Worm (Caenorhabditis elegans) whole organism, L2 larva: ENCODE data around the gene sumv-1.

Source experiments
- ZK546.5 ChIP-seq: sonication (generic microtip); optimal IDR thresholded peaks from 2 replicates; lab custom pipeline; 2017; ENCODE audit warnings: missing biosample characterization, missing genetic modification characterization
- alr-1 ChIP-seq: fragments of 150-350 bp; optimal IDR thresholded peaks from 2 replicates; lab custom pipeline; 2014; ENCODE audit warnings: missing biosample characterization, missing genetic modification characterization
- ama-1 ChIP-seq: fragments of 150-350 bp; optimal IDR thresholded peaks from 2 replicates; lab custom pipeline; 2018; ENCODE audit warnings: inconsistent platforms
- elt-1 ChIP-seq: fragments of 150-350 bp; optimal IDR thresholded peaks from 2 replicates; lab custom pipeline; 2014; ENCODE audit warnings: missing biosample characterization, missing genetic modification characterization
- lin-39 ChIP-seq: fragments of 150-350 bp; optimal IDR thresholded peaks from 2 replicates; lab custom pipeline; 2014; ENCODE audit warnings: missing biosample characterization, missing genetic modification reagents, missing genetic modification characterization
- lsy-2 ChIP-seq, 2 experiments: fragments of 150-350 bp in 1 of 2; sonication (generic microtip) in 1 of 2; optimal IDR thresholded peaks; 2 replicates each; lab custom pipeline; 2014 to 2017; ENCODE audit warnings: missing biosample characterization in 2 of 2, missing genetic modification characterization in 2 of 2
- mdl-1 ChIP-seq, 2 experiments: fragments of 150-350 bp in 1 of 2; sonication (generic microtip) in 1 of 2; optimal IDR thresholded peaks; 2 replicates each; lab custom pipeline; 2017; ENCODE audit warnings: missing biosample characterization in 2 of 2, missing genetic modification characterization in 2 of 2
- nhr-237 ChIP-seq: fragments of 150-350 bp; optimal IDR thresholded peaks from 2 replicates; lab custom pipeline; 2014; ENCODE audit warnings: missing biosample characterization, missing genetic modification characterization
- nhr-25 ChIP-seq: fragments of 150-350 bp; sonication (generic microtip); optimal IDR thresholded peaks from 3 replicates; lab custom pipeline; 2014; ENCODE audit warnings: missing biosample characterization, missing genetic modification characterization
- skn-1 ChIP-seq: sonication (generic microtip); optimal IDR thresholded peaks from 2 replicates; lab custom pipeline; 2017; ENCODE audit warnings: missing biosample characterization, missing genetic modification characterization
- unc-62 ChIP-seq: fragments of 150-350 bp; optimal IDR thresholded peaks from 2 replicates; lab custom pipeline; 2014; ENCODE audit warnings: missing biosample characterization, missing genetic modification reagents, missing genetic modification characterization
- ztf-11 ChIP-seq: sonication (generic microtip); optimal IDR thresholded peaks from 2 replicates; lab custom pipeline; 2017; ENCODE audit warnings: missing biosample characterization, missing genetic modification characterization
- ztf-4 ChIP-seq: fragments of 150-350 bp; optimal IDR thresholded peaks from 2 replicates; lab custom pipeline; 2014; ENCODE audit warnings: missing biosample characterization, missing genetic modification characterization

DNA sequence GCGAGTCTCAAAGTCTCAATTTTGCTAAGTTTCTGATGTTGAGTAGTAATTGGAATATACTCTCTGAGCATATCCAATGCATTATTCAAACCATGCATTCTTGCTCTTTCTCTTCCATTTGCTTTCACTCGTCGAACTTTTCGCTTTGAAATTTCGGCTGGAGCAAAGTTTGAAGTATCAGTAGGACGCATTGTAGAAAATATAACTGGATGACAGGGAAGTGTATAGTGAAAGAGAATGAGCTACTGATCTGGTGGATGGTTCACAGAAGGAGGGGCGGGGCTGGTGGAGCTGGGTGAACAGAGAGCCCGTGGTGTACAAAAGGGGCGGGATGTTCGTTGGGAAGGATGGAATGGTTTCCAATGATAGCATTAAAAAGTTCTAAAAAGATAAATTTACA, 12.1 kb downstream of the sumv-1 start:
- TF ChIP-seq elt-1 (tag; lab: Kevin White, UChicago) (no peak), mdl-1 (tag; optimal IDR thresholded peaks at IDR 0.05; lab: Kevin White, UChicago) (no peak), unc-62 (GFP tag; lab: Kevin White, UChicago) (no peak), ZK546.5 (no peak), nhr-237 (tag; lab: Kevin White, UChicago) (no peak), skn-1 (tag; lab: Kevin White, UChicago) (no peak), ama-1 (lab: Kevin White, UChicago) (no peak), ztf-4 (tag; lab: Kevin White, UChicago) (no peak), nhr-25 (tag; lab: Kevin White, UChicago) (no peak), lsy-2 (tag; optimal IDR thresholded peaks at IDR 0.05; lab: Kevin White, UChicago) (no peak), alr-1 (no peak), ztf-11 (tag; lab: Kevin White, UChicago) (no peak), lin-39 (no peak)
